Fruit fly (Drosophila melanogaster) whole organism, embryonic: ENCODE data around the gene CG7518.

Experiments used
- Asciz ChIP-seq: fragments of 200-800 bp; sonication (Bioruptor generic); optimal IDR thresholded peaks from 2 replicates; lab custom pipeline; 2017; ENCODE audit warnings: missing biosample characterization, mild to moderate bottlenecking, missing genetic modification characterization, missing genetic modification reagents
- BEAF-32 ChIP-seq: fragments of 200-800 bp; sonication (Bioruptor generic); optimal IDR thresholded peaks from 3 replicates; lab custom pipeline; 2017; ENCODE audit warnings: missing biosample characterization, missing genetic modification characterization, mild to moderate bottlenecking, moderate library complexity, missing genetic modification reagents
- Bdp1 ChIP-seq: fragments of 200-800 bp; sonication (Bioruptor generic); optimal IDR thresholded peaks from 3 replicates; lab custom pipeline; 2016; ENCODE audit warnings: missing biosample characterization, missing genetic modification characterization
- CG12155 ChIP-seq: fragments of 200-800 bp; sonication (Bioruptor generic); optimal IDR thresholded peaks from 3 replicates; lab custom pipeline; 2016; ENCODE audit warnings: missing biosample characterization, missing genetic modification characterization
- CG12391 ChIP-seq: fragments of 200-800 bp; sonication (Bioruptor generic); optimal IDR thresholded peaks from 3 replicates; lab custom pipeline; 2018; ENCODE audit warnings: missing biosample characterization, mild to moderate bottlenecking, missing genetic modification characterization, moderate library complexity
- CG13424 ChIP-seq: fragments of 200-800 bp; sonication (Bioruptor generic); optimal IDR thresholded peaks from 2 replicates; lab custom pipeline; 2019; ENCODE audit warnings: missing biosample characterization, mild to moderate bottlenecking, missing genetic modification characterization, moderate library complexity
- CG13624 ChIP-seq: fragments of 200-800 bp; sonication (Bioruptor generic); optimal IDR thresholded peaks from 2 replicates; lab custom pipeline; 2016; ENCODE audit warnings: missing biosample characterization, missing genetic modification characterization
- CG15269 ChIP-seq: fragments of 200-800 bp; sonication (Bioruptor generic); optimal IDR thresholded peaks from 2 replicates; lab custom pipeline; 2018; ENCODE audit warnings: missing biosample characterization, mild to moderate bottlenecking, missing genetic modification characterization, moderate library complexity
- CG17328 ChIP-seq: fragments of 200-800 bp; sonication (Bioruptor generic); IDR thresholded peaks from 2 replicates; pipeline ENCODE4 v1.3.6; 2022; ENCODE audit warnings: missing biosample characterization, missing genetic modification characterization
- CG18476 ChIP-seq: fragments of 200-800 bp; sonication (Bioruptor generic); optimal IDR thresholded peaks from 2 replicates; lab custom pipeline; 2016; ENCODE audit warnings: missing biosample characterization, mild to moderate bottlenecking, missing genetic modification characterization
- CG18619 ChIP-seq: fragments of 200-800 bp; sonication (Bioruptor generic); optimal IDR thresholded peaks from 3 replicates; lab custom pipeline; 2017; ENCODE audit warnings: missing biosample characterization, mild to moderate bottlenecking, missing genetic modification characterization
- CG30403 ChIP-seq: fragments of 200-800 bp; sonication (Bioruptor generic); optimal IDR thresholded peaks from 3 replicates; lab custom pipeline; 2016; ENCODE audit warnings: missing biosample characterization, missing genetic modification characterization
- CG34224 ChIP-seq: fragments of 200-800 bp; sonication (Bioruptor generic); IDR thresholded peaks from 3 replicates; pipeline ENCODE4 v1.3.6; 2022; ENCODE audit warnings: missing biosample characterization, missing genetic modification characterization; ENCODE audit not compliant: partially characterized antibody
- CG4328 ChIP-seq: fragments of 200-800 bp; sonication (Bioruptor generic); optimal IDR thresholded peaks from 3 replicates; lab custom pipeline; 2017; ENCODE audit warnings: missing biosample characterization, missing genetic modification reagents, missing genetic modification characterization
- CG5953 ChIP-seq: fragments of 200-800 bp; sonication (Bioruptor generic); IDR thresholded peaks from 2 replicates; pipeline ENCODE4 v1.3.6; 2022; ENCODE audit warnings: missing biosample characterization, missing genetic modification characterization
- CG6254 ChIP-seq: fragments of 200-800 bp; sonication (Bioruptor generic); optimal IDR thresholded peaks from 3 replicates; lab custom pipeline; 2017; ENCODE audit warnings: mild to moderate bottlenecking, missing biosample characterization, missing genetic modification reagents, missing genetic modification characterization
- CG6272 ChIP-seq: fragments of 200-800 bp; sonication (Bioruptor generic); IDR thresholded peaks from 2 replicates; pipeline ENCODE4 v1.3.6; 2022; ENCODE audit warnings: missing biosample characterization, missing genetic modification characterization
- CG7556 ChIP-seq: fragments of 200-800 bp; sonication (Bioruptor generic); optimal IDR thresholded peaks from 2 replicates; lab custom pipeline; 2017; ENCODE audit warnings: missing biosample characterization, mild to moderate bottlenecking, missing genetic modification characterization
- CG8089 ChIP-seq: fragments of 200-800 bp; sonication (Bioruptor generic); optimal IDR thresholded peaks from 3 replicates; lab custom pipeline; 2016; ENCODE audit warnings: missing biosample characterization, missing genetic modification characterization
- CG8281 ChIP-seq: fragments of 200-800 bp; sonication (Bioruptor generic); optimal IDR thresholded peaks from 2 replicates; lab custom pipeline; 2018; ENCODE audit warnings: missing biosample characterization, mild to moderate bottlenecking, missing genetic modification characterization, moderate library complexity
- CG8388 ChIP-seq: fragments of 200-800 bp; sonication (Bioruptor generic); optimal IDR thresholded peaks from 2 replicates; lab custom pipeline; 2019; ENCODE audit warnings: missing biosample characterization, mild to moderate bottlenecking, missing genetic modification characterization, moderate library complexity
- CG9437 ChIP-seq: fragments of 200-800 bp; sonication (Bioruptor generic); optimal IDR thresholded peaks from 2 replicates; lab custom pipeline; 2018; ENCODE audit warnings: missing biosample characterization, mild to moderate bottlenecking, missing genetic modification characterization
- CG9797 ChIP-seq: fragments of 200-800 bp; sonication (Bioruptor generic); optimal IDR thresholded peaks from 3 replicates; lab custom pipeline; 2018; ENCODE audit warnings: missing biosample characterization, mild to moderate bottlenecking, missing genetic modification characterization
- CHES-1-like ChIP-seq: fragments of 200-800 bp; sonication (Bioruptor generic); optimal IDR thresholded peaks from 2 replicates; lab custom pipeline; 2016; ENCODE audit warnings: missing biosample characterization, missing genetic modification characterization
- CTCF ChIP-seq: fragments of 200-800 bp; sonication (Bioruptor generic); optimal IDR thresholded peaks from 2 replicates; lab custom pipeline; 2017; ENCODE audit warnings: missing biosample characterization, mild to moderate bottlenecking, missing genetic modification characterization, moderate library complexity
- Camta ChIP-seq: fragments of 200-800 bp; sonication (Bioruptor generic); optimal IDR thresholded peaks from 2 replicates; lab custom pipeline; 2016; ENCODE audit warnings: missing biosample characterization, missing genetic modification characterization
- CkIIα-i1 ChIP-seq: fragments of 200-800 bp; sonication (Bioruptor generic); IDR thresholded peaks from 2 replicates; pipeline ENCODE4 v1.3.6; 2022; ENCODE audit warnings: missing biosample characterization, missing genetic modification characterization
- Dll ChIP-seq: fragments of 200-800 bp; sonication (Bioruptor generic); IDR thresholded peaks from 4 replicates; pipeline ENCODE4 v1.3.6; 2022; ENCODE audit warnings: missing biosample characterization, missing genetic modification characterization; ENCODE audit not compliant: partially characterized antibody
- E2f2 ChIP-seq: fragments of 200-800 bp; sonication (Bioruptor generic); IDR thresholded peaks from 2 replicates; pipeline ENCODE4 v1.3.6; 2022; ENCODE audit warnings: missing biosample characterization, missing genetic modification characterization
- Eip74EF ChIP-seq, 2 experiments: fragments of 200-800 bp in 1 of 2; fragments of >200 bp in 1 of 2; sonication (Bioruptor generic) in 1 of 2; optimal IDR thresholded peaks; 2 replicates each; lab custom pipeline; 2017 to 2019; ENCODE audit warnings: missing biosample characterization in 2 of 2, missing genetic modification characterization in 2 of 2, mild to moderate bottlenecking in 1 of 2, moderate library complexity in 1 of 2
- Ets97D ChIP-seq: fragments of 200-800 bp; sonication (Bioruptor generic); optimal IDR thresholded peaks from 3 replicates; lab custom pipeline; 2016; ENCODE audit warnings: missing biosample characterization, missing genetic modification characterization
- Gsc ChIP-seq: fragments of 200-800 bp; sonication (Bioruptor generic); IDR thresholded peaks from 2 replicates; pipeline ENCODE4 v1.3.6; 2022; ENCODE audit warnings: missing biosample characterization, missing genetic modification characterization
- HmgD ChIP-seq: fragments of 200-800 bp; sonication (Bioruptor generic); optimal IDR thresholded peaks from 3 replicates; lab custom pipeline; 2016; ENCODE audit warnings: missing biosample characterization, missing genetic modification characterization
- Hr51 ChIP-seq, 2 experiments: fragments of 200-800 bp; sonication (Bioruptor generic); optimal IDR thresholded peaks; 2 replicates in 1 of 2; 3 replicates in 1 of 2; lab custom pipeline; 2016 to 2018; ENCODE audit warnings: missing biosample characterization in 2 of 2, missing genetic modification characterization in 2 of 2, mild to moderate bottlenecking in 1 of 2, moderate library complexity in 1 of 2
- Hsf ChIP-seq: fragments of 200-800 bp; sonication (Bioruptor generic); optimal IDR thresholded peaks from 3 replicates; lab custom pipeline; 2016; ENCODE audit warnings: missing biosample characterization, missing genetic modification characterization
- Med ChIP-seq: fragments of 200-800 bp; sonication (Bioruptor generic); peaks from one replicate; lab custom pipeline; 2016; ENCODE audit warnings: missing biosample characterization, missing genetic modification characterization, mild to moderate bottlenecking, inconsistent platforms, moderate library complexity
- PHDP ChIP-seq: fragments of 200-800 bp; sonication (Bioruptor generic); optimal IDR thresholded peaks from 3 replicates; lab custom pipeline; 2018; ENCODE audit warnings: missing biosample characterization, mild to moderate bottlenecking, missing genetic modification characterization, moderate library complexity
- al ChIP-seq: fragments of 200-800 bp; sonication (Bioruptor generic); IDR thresholded peaks from 2 replicates; pipeline ENCODE4 v1.3.6; 2022; ENCODE audit warnings: missing biosample characterization, missing genetic modification characterization
- az2 ChIP-seq: fragments of 200-800 bp; sonication (Bioruptor generic); optimal IDR thresholded peaks from 3 replicates; lab custom pipeline; 2016; ENCODE audit warnings: missing biosample characterization, missing genetic modification characterization
- cas ChIP-seq: fragments of 200-800 bp; sonication (Bioruptor generic); IDR thresholded peaks from 2 replicates; pipeline ENCODE4 v1.3.6; 2022; ENCODE audit warnings: missing biosample characterization, missing genetic modification characterization
- ewg ChIP-seq: fragments of 200-800 bp; sonication (Bioruptor generic); optimal IDR thresholded peaks from 3 replicates; lab custom pipeline; 2017; ENCODE audit warnings: mild to moderate bottlenecking, missing biosample characterization, missing genetic modification reagents, missing genetic modification characterization
- fu2 ChIP-seq: fragments of 200-800 bp; sonication (Bioruptor generic); optimal IDR thresholded peaks from 2 replicates; lab custom pipeline; 2016; ENCODE audit warnings: missing biosample characterization, missing genetic modification characterization
- otp ChIP-seq: fragments of 200-800 bp; sonication (Bioruptor generic); IDR thresholded peaks from 3 replicates; pipeline ENCODE4, ENCODE4 v1.3.6; 2022; ENCODE audit warnings: missing biosample characterization, missing genetic modification characterization
- pho ChIP-seq: fragments of 200-800 bp; sonication (Bioruptor generic); optimal IDR thresholded peaks from 2 replicates; lab custom pipeline; 2016; ENCODE audit warnings: missing biosample characterization, missing genetic modification characterization
- psq ChIP-seq: fragments of 200-800 bp; sonication (Bioruptor generic); optimal IDR thresholded peaks from 2 replicates; lab custom pipeline; 2017; ENCODE audit warnings: missing biosample characterization, missing genetic modification characterization
- ranshi ChIP-seq: fragments of 200-800 bp; sonication (Bioruptor generic); IDR thresholded peaks from 2 replicates; pipeline ENCODE4 v1.3.6; 2022; ENCODE audit warnings: missing biosample characterization, missing genetic modification characterization
- rib ChIP-seq: fragments of 200-800 bp; sonication (Bioruptor generic); IDR thresholded peaks from 2 replicates; pipeline ENCODE4 v1.3.6; 2022; ENCODE audit warnings: missing biosample characterization, missing genetic modification characterization
- trem ChIP-seq: fragments of 200-800 bp; optimal IDR thresholded peaks from 3 replicates; lab custom pipeline; 2019; ENCODE audit warnings: missing biosample characterization, mild to moderate bottlenecking, missing genetic modification characterization, moderate library complexity
- vvl ChIP-seq: fragments of 200-800 bp; sonication (Bioruptor generic); IDR thresholded peaks from 2 replicates; pipeline ENCODE4 v1.3.6; 2022; ENCODE audit warnings: missing biosample characterization, missing genetic modification characterization
- zfh2 ChIP-seq: fragments of 200-800 bp; sonication (Bioruptor generic); optimal IDR thresholded peaks from 2 replicates; lab custom pipeline; 2016; ENCODE audit warnings: missing biosample characterization, missing genetic modification characterization

CG7518 gene

DNA sequence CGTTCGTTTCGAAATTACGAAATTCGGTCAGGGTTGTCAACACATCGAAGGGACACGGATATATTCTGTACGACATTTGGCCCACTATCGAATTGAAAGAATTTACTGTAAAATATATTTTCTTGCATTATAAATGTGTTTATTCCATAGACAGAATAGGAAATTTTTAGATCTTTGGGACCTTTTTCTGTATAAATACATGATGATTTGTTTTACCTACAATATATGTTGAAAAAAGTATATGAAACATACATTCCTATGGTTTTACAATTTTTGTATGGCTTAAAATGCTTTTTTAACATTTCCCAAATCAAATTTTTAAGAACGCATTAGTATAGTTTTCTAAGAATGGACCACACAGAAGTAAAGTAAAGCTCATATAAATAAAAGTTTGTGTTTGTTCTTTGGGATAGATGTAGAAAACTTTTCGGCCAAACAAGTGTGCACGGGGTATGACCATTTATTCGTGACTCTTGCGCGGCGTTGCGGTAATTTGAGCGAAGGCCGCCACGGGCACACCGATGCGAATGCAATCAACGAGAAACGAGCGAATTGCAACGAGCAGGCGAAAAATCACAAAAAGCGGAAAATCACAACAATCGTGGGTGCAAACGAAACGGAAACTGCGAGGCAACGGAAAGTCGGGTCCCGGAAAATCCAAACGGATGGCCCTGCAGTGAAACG lies at the start of gene CG7518, which contains the start of the genes CG17327 and CG44194 (continued):
- no peak for TF ChIP-seq zfh2
- no peak for TF ChIP-seq Asciz (GFP tag; lab: Kevin White, UChicago)
- TF ChIP-seq Ets97D (GFP tag; lab: Kevin White, UChicago) = peak; percentile 62
- TF ChIP-seq Med (GFP tag; lab: Kevin White, UChicago) = peak; percentile 65
- no peak for TF ChIP-seq CkIIα-i1 (GFP tag; lab: Robert Waterston, UW)
- TF ChIP-seq trem (tag; lab: Kevin White, UChicago) = peak; percentile 38
- TF ChIP-seq CG5953 (GFP tag; lab: Robert Waterston, UW) = no peak
- TF ChIP-seq ranshi (GFP tag; lab: Robert Waterston, UW) = no peak
- TF ChIP-seq CG17328 = no peak
- TF ChIP-seq Hr51 (GFP tag; optimal IDR thresholded peaks at IDR 0.05; lab: Kevin White, UChicago) = no peak
- peak; percentile 52 for TF ChIP-seq HmgD (GFP tag; lab: Kevin White, UChicago)
- peak; percentile 90 for TF ChIP-seq CG9797
- peak; percentile 26 for TF ChIP-seq Hsf (GFP tag; lab: Kevin White, UChicago)
- TF ChIP-seq cas (GFP tag; lab: Robert Waterston, UW) = no peak
- TF ChIP-seq Bdp1 (GFP tag; lab: Kevin White, UChicago) = no peak
- peak; percentile 47 for TF ChIP-seq CG30403 (GFP tag; lab: Kevin White, UChicago)
- TF ChIP-seq vvl = peak; percentile 21; the same call in 1 of the 2 replicates
- TF ChIP-seq CG9437 (GFP tag; lab: Kevin White, UChicago) = peak; percentile 21
- TF ChIP-seq PHDP = no peak
- TF ChIP-seq CG6254 (GFP tag; lab: Kevin White, UChicago) = no peak
- peak; percentile 6 for TF ChIP-seq CG18476 (GFP tag; lab: Kevin White, UChicago)
- peak; percentile 24; the same call in 1 of the 2 replicates for TF ChIP-seq E2f2 (GFP tag; lab: Robert Waterston, UW)
- TF ChIP-seq CG15269 = no peak
- no peak for TF ChIP-seq otp (GFP tag; lab: Robert Waterston, UW)
- TF ChIP-seq az2 (GFP tag; lab: Kevin White, UChicago) = peak; percentile 30
- peak; percentile 26; the same call in 1 of the 2 replicates for TF ChIP-seq al (GFP tag; lab: Robert Waterston, UW)
- TF ChIP-seq CG13624 = peak; percentile 14
- no peak for TF ChIP-seq psq (GFP tag; lab: Kevin White, UChicago)
- no peak for TF ChIP-seq CG7556 (GFP tag; lab: Kevin White, UChicago)
- no peak for TF ChIP-seq ewg (GFP tag; lab: Kevin White, UChicago)
- TF ChIP-seq Eip74EF (GFP tag; optimal IDR thresholded peaks at IDR 0.05; lab: Kevin White, UChicago) = no peak
- peak; percentile 22 for TF ChIP-seq pho
- TF ChIP-seq CHES-1-like (GFP tag; lab: Kevin White, UChicago) = peak; percentile 0
- TF ChIP-seq CG34224 (GFP tag; lab: Robert Waterston, UW) = peak; percentile 10; the same call in 1 of the 3 replicates
- TF ChIP-seq rib (GFP tag; lab: Robert Waterston, UW) = peak; percentile 77
- TF ChIP-seq fu2 (GFP tag; lab: Kevin White, UChicago) = peak; percentile 16
- TF ChIP-seq CG13424 (tag; lab: Kevin White, UChicago) = peak; percentile 35
- peak; percentile 42 for TF ChIP-seq CTCF
- TF ChIP-seq CG6272 (GFP tag; lab: Robert Waterston, UW) = no peak; the same call in 1 of the 2 replicates
- peak; percentile 17 for TF ChIP-seq CG8089 (GFP tag; lab: Kevin White, UChicago)
- peak; percentile 40 for TF ChIP-seq Camta (GFP tag; lab: Kevin White, UChicago)
- TF ChIP-seq CG18619 (GFP tag; lab: Kevin White, UChicago) = no peak
- TF ChIP-seq CG4328 (GFP tag; lab: Kevin White, UChicago) = no peak
- TF ChIP-seq CG8388 (GFP tag; lab: Kevin White, UChicago) = no peak
- peak; percentile 38; the same call in 1 of the 4 replicates for TF ChIP-seq Dll
- TF ChIP-seq CG8281 = no peak
- peak; percentile 66 for TF ChIP-seq CG12391 (tag; lab: Kevin White, UChicago)
- peak; percentile 77 for TF ChIP-seq BEAF-32
- TF ChIP-seq Gsc = no peak
- peak; percentile 99 for TF ChIP-seq CG12155 (GFP tag; lab: Kevin White, UChicago)
